Worm (Caenorhabditis elegans) whole organism, L4/young adult: Measurements from ENCODE around the gene sar-1.

ENCODE experiments used
- W03F9.2 ChIP-seq: fragments of 150-350 bp; optimal IDR thresholded peaks from 2 replicates; lab custom pipeline; 2014; ENCODE audit warnings: missing biosample characterization, missing genetic modification characterization
- dao-5 ChIP-seq: sonication (generic microtip); optimal IDR thresholded peaks from 2 replicates; lab custom pipeline; 2016; ENCODE audit warnings: missing genotype, missing genetic modification characterization, moderate library complexity, missing compliant biosample characterization
- him-1 ChIP-seq: sonication (generic microtip); optimal IDR thresholded peaks from 2 replicates; lab custom pipeline; 2016; ENCODE audit warnings: missing genotype, missing genetic modification reagents, missing genetic modification characterization, missing compliant biosample characterization

ce11 chrIV:4526724-4527123 lies 13.6 kb upstream of the sar-1 start:
- TF ChIP-seq him-1 (tag; lab: Kevin White, UChicago) (no peak), W03F9.2 (no peak), dao-5 (tag; lab: Kevin White, UChicago) (no peak)
